Worm (Caenorhabditis elegans): Measurements from ENCODE around the gene R07B7.8.
A peak's percentile ranks its signal among the peaks of the same experiment; 100 is the strongest.

ce11 chrV:12075983-12076382 lies 8.1 kb downstream of the R07B7.8 start:
- TF ChIP-seq snpc-4 (tag; optimal IDR thresholded peaks at IDR 0.05) (no peak), ztf-11 (tag; optimal IDR thresholded peaks at IDR 0.05) (no peak), pqm-1 (tag; optimal IDR thresholded peaks at IDR 0.05) (peak; percentile 75), egl-27 (tag; optimal IDR thresholded peaks at IDR 0.05) (no peak), lin-39 (tag; optimal IDR thresholded peaks at IDR 0.05) (no peak), aly-2 (tag; optimal IDR thresholded peaks at IDR 0.05) (no peak), nhr-11 (tag; optimal IDR thresholded peaks at IDR 0.05) (no peak)

Measured in whole organism, L3 larva.